Fruit fly (Drosophila melanogaster) whole organism, prepupa: ENCODE measurements around the gene Acbp1.

Experiments
- CG11762 ChIP-seq: fragments of 200-800 bp; sonication (Bioruptor generic); optimal IDR thresholded peaks from 3 replicates; lab custom pipeline; 2016; ENCODE audit warnings: missing biosample characterization, missing genetic modification characterization; ENCODE audit not compliant: insufficient read depth
- CG7368 ChIP-seq: fragments of 200-800 bp; sonication (Bioruptor generic); optimal IDR thresholded peaks from 3 replicates; lab custom pipeline; 2016; ENCODE audit warnings: missing biosample characterization, missing genetic modification characterization
- Smox ChIP-seq: fragments of 200-800 bp; sonication (Bioruptor generic); optimal IDR thresholded peaks from 3 replicates; lab custom pipeline; 2016; ENCODE audit warnings: missing biosample characterization, missing genetic modification characterization
- Sox15 ChIP-seq: fragments of 200-800 bp; sonication (Bioruptor generic); optimal IDR thresholded peaks from 3 replicates; lab custom pipeline; 2016; ENCODE audit warnings: missing biosample characterization, missing genetic modification characterization
- fd59A ChIP-seq: fragments of 200-800 bp; sonication (Bioruptor generic); optimal IDR thresholded peaks from 2 replicates; lab custom pipeline; 2017; ENCODE audit warnings: missing biosample characterization, mild to moderate bottlenecking, missing genetic modification characterization, missing genetic modification reagents
- fd85E ChIP-seq: fragments of 200-800 bp; sonication (Bioruptor generic); optimal IDR thresholded peaks from 3 replicates; lab custom pipeline; 2016; ENCODE audit warnings: missing biosample characterization, missing genetic modification characterization

DNA sequence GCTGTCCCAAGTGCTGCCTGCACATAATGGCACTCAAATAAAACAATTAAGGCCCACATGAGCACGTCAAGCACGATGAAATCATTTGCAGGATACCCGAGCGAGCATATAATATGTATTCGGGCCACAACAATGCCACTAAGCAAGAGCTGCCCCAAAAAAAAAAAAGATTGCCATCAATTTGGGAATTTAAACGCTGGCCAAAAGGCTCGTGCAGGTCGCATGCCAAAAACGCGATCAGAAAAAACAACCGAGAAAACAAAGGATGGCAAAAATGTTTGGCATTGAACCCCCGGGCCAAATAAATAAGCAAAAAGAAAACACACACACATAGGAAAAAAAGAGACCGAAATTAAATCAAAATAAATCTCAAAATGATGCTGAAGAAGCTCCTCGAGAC is 19.5 kb downstream of the Acbp1 start:
- TF ChIP-seq CG11762 (GFP tag; lab: Kevin White, UChicago), result no peak
- TF ChIP-seq fd59A (GFP tag; lab: Kevin White, UChicago), result no peak
- TF ChIP-seq Smox (GFP tag; lab: Kevin White, UChicago), result no peak
- TF ChIP-seq Sox15 (GFP tag; lab: Kevin White, UChicago), result no peak
- no peak for TF ChIP-seq CG7368
- TF ChIP-seq fd85E (GFP tag; lab: Kevin White, UChicago), result no peak
